Worm (Caenorhabditis elegans) whole organism, early embryonic: ENCODE measurements around the gene ZK632.12.

Experiments
- ceh-13 ChIP-seq: fragments of 200-800 bp; sonication (Bioruptor generic); optimal IDR thresholded peaks from 2 replicates; lab custom pipeline; 2018; ENCODE audit warnings: mild to moderate bottlenecking, missing genetic modification characterization, missing compliant biosample characterization
- hmg-4 ChIP-seq: fragments of 200-800 bp; sonication (Bioruptor generic); optimal IDR thresholded peaks from 2 replicates; lab custom pipeline; 2018; ENCODE audit warnings: mild to moderate bottlenecking, missing genetic modification characterization, missing compliant biosample characterization

ce11 chrIII:9851547-9851946 lies 20.9 kb downstream of the ZK632.12 start, which contains the start of gene K11H3.3:
- no peak for TF ChIP-seq ceh-13 (GFP tag; lab: Kevin White, UChicago)
- TF ChIP-seq hmg-4 = no peak
